Comparison of ENCODE assay signal across 5 fruit fly cellular contexts in genomic region chr2L:837989-838388, dm6.
TF ChIP-seq lines count a peak whose summit lies in the region.

No protein-coding gene starts in this region.

- TF ChIP-seq CTCF in whole organism, embryonic (GFP tag; optimal IDR thresholded peaks at IDR 0.05; lab: Kevin White, UChicago): no peak

TF ChIP-seq in whole organism, 6 proteins besides CTCF, POLR2A, EP300 and RAD21:
- TF ChIP-seq EcR (GFP tag; optimal IDR thresholded peaks at IDR 0.05; lab: Kevin White, UChicago) (no peak), psq (optimal IDR thresholded peaks at IDR 0.05; lab: Kevin White, UChicago) (no peak), pan (optimal IDR thresholded peaks at IDR 0.05; lab: Kevin White, UChicago) (peak; percentile 56)

TF ChIP-seq in whole organism, embryonic, 481 proteins besides CTCF, POLR2A, EP300 and RAD21 (continues in another document):
- TF ChIP-seq CG3407 (GFP tag; optimal IDR thresholded peaks at IDR 0.05; lab: Kevin White, UChicago): peak; percentile 14
- peak; percentile 79 for TF ChIP-seq row (GFP tag; IDR thresholded peaks at IDR 0.05; lab: Robert Waterston, UW)
- TF ChIP-seq D19B (GFP tag; optimal IDR thresholded peaks at IDR 0.05; lab: Kevin White, UChicago): peak; percentile 41
- TF ChIP-seq E2f2 (GFP tag; IDR thresholded peaks at IDR 0.05; lab: Robert Waterston, UW): peak; percentile 39; the same call in 1 of the 2 replicates
- TF ChIP-seq CG8089 (GFP tag; optimal IDR thresholded peaks at IDR 0.05; lab: Kevin White, UChicago): peak; percentile 11
- no peak for TF ChIP-seq prd (optimal IDR thresholded peaks at IDR 0.05; lab: Kevin White, UChicago)
- peak; percentile 29; the same call in 1 of the 3 replicates for TF ChIP-seq prd (GFP tag; IDR thresholded peaks at IDR 0.05; lab: Robert Waterston, UW)
- TF ChIP-seq dysf (GFP tag; IDR thresholded peaks at IDR 0.05; lab: Robert Waterston, UW): 0 out of 3 replicates have a peak, but pooled peaks have one; percentile 13
- TF ChIP-seq CG5180 (GFP tag; optimal IDR thresholded peaks at IDR 0.05; lab: Kevin White, UChicago): no peak
- peak; percentile 18 for TF ChIP-seq CG2202 (tag; optimal IDR thresholded peaks at IDR 0.05; lab: Kevin White, UChicago)
- no peak for TF ChIP-seq Hr51 (GFP tag; optimal IDR thresholded peaks at IDR 0.05; lab: Kevin White, UChicago)
- TF ChIP-seq ranshi (GFP tag; IDR thresholded peaks at IDR 0.05; lab: Robert Waterston, UW): peak; percentile 40; the same call in 1 of the 2 replicates
- no peak for TF ChIP-seq CG13424 (tag; optimal IDR thresholded peaks at IDR 0.05; lab: Kevin White, UChicago)
- no peak for TF ChIP-seq Gug (GFP tag; IDR thresholded peaks at IDR 0.05; lab: Robert Waterston, UW)
- peak; percentile 73 for TF ChIP-seq Xbp1 (GFP tag; optimal IDR thresholded peaks at IDR 0.05; lab: Kevin White, UChicago)
- no peak for TF ChIP-seq psq (GFP tag; optimal IDR thresholded peaks at IDR 0.05; lab: Kevin White, UChicago)
- peak; percentile 6 for TF ChIP-seq Blimp-1 (GFP tag; optimal IDR thresholded peaks at IDR 0.05; lab: Kevin White, UChicago)
- no peak for TF ChIP-seq CG10431 (GFP tag; optimal IDR thresholded peaks at IDR 0.05; lab: Kevin White, UChicago)
- TF ChIP-seq tup (GFP tag; optimal IDR thresholded peaks at IDR 0.05; lab: Kevin White, UChicago): peak; percentile 30
- no peak for TF ChIP-seq da (GFP tag; optimal IDR thresholded peaks at IDR 0.05; lab: Kevin White, UChicago)
- peak; percentile 4 for TF ChIP-seq pnt (GFP tag; optimal IDR thresholded peaks at IDR 0.05; lab: Kevin White, UChicago)
- TF ChIP-seq CG31365 (tag; optimal IDR thresholded peaks at IDR 0.05; lab: Kevin White, UChicago): no peak

TF ChIP-seq in whole organism, prepupa, 60 proteins besides CTCF, POLR2A, EP300 and RAD21 (continues in another document):
- TF ChIP-seq spab (GFP tag; optimal IDR thresholded peaks at IDR 0.05; lab: Kevin White, UChicago) (no peak), topi (GFP tag; optimal IDR thresholded peaks at IDR 0.05; lab: Kevin White, UChicago) (no peak), Sox15 (GFP tag; optimal IDR thresholded peaks at IDR 0.05; lab: Kevin White, UChicago) (no peak), achi (GFP tag; optimal IDR thresholded peaks at IDR 0.05; lab: Kevin White, UChicago) (peak; percentile 66), CG32006 (GFP tag; optimal IDR thresholded peaks at IDR 0.05; lab: Kevin White, UChicago) (peak; percentile 92), Eip75B (GFP tag; optimal IDR thresholded peaks at IDR 0.05; lab: Kevin White, UChicago) (peak; percentile 88), CG34406 (GFP tag; optimal IDR thresholded peaks at IDR 0.05; lab: Kevin White, UChicago) (no peak), OdsH (GFP tag; optimal IDR thresholded peaks at IDR 0.05; lab: Kevin White, UChicago) (no peak), CG6163 (GFP tag; IDR thresholded peaks at IDR 0.05; lab: Robert Waterston, UW) (peak; percentile 83), CG6808 (GFP tag; optimal IDR thresholded peaks at IDR 0.05; lab: Kevin White, UChicago) (peak; percentile 33), vri (GFP tag; optimal IDR thresholded peaks at IDR 0.05; lab: Kevin White, UChicago) (peak; percentile 14), eg (GFP tag; IDR thresholded peaks at IDR 0.05; lab: Robert Waterston, UW) (peak; percentile 93), Met (GFP tag; optimal IDR thresholded peaks at IDR 0.05; lab: Kevin White, UChicago) (no peak), net (GFP tag; optimal IDR thresholded peaks at IDR 0.05; lab: Kevin White, UChicago) (peak; percentile 77), Gug (GFP tag; IDR thresholded peaks at IDR 0.05; lab: Robert Waterston, UW) (peak; percentile 72), CG1621 (tag; optimal IDR thresholded peaks at IDR 0.05; lab: Kevin White, UChicago) (peak; percentile 53), fd85E (GFP tag; optimal IDR thresholded peaks at IDR 0.05; lab: Kevin White, UChicago) (no peak), Hr4 (GFP tag; optimal IDR thresholded peaks at IDR 0.05; lab: Kevin White, UChicago) (no peak), Sox102F (GFP tag; optimal IDR thresholded peaks at IDR 0.05; lab: Kevin White, UChicago) (no peak), Ets21C (GFP tag; optimal IDR thresholded peaks at IDR 0.05; lab: Kevin White, UChicago) (peak; percentile 28), Sox14 (GFP tag; optimal IDR thresholded peaks at IDR 0.05; lab: Kevin White, UChicago) (peak; percentile 88), ss (GFP tag; optimal IDR thresholded peaks at IDR 0.05; lab: Kevin White, UChicago) (peak; percentile 18 to 54), dsx (GFP tag; optimal IDR thresholded peaks at IDR 0.05; lab: Kevin White, UChicago; ENCODE audit: poor library complexity, severe bottlenecking) (peak; percentile 33)

TF ChIP-seq in whole organism, pupa, 21 proteins besides CTCF, POLR2A, EP300 and RAD21:
- peak; percentile 77 for TF ChIP-seq CG32121 (GFP tag; IDR thresholded peaks at IDR 0.05; lab: Robert Waterston, UW)
- no peak for TF ChIP-seq CG8159 (tag; optimal IDR thresholded peaks at IDR 0.05; lab: Kevin White, UChicago)
- peak; percentile 92 for TF ChIP-seq fd96Ca (GFP tag; IDR thresholded peaks at IDR 0.05; lab: Robert Waterston, UW)
- TF ChIP-seq CG15710 (tag; optimal IDR thresholded peaks at IDR 0.05; lab: Kevin White, UChicago): peak; percentile 84
- peak; percentile 54 for TF ChIP-seq CG17806 (tag; optimal IDR thresholded peaks at IDR 0.05; lab: Kevin White, UChicago)
- no peak for TF ChIP-seq CG13204 (GFP tag; optimal IDR thresholded peaks at IDR 0.05; lab: Kevin White, UChicago)
- TF ChIP-seq EcR (GFP tag; optimal IDR thresholded peaks at IDR 0.05; lab: Kevin White, UChicago): no peak
- TF ChIP-seq CG14655 (GFP tag; optimal IDR thresholded peaks at IDR 0.05; lab: Kevin White, UChicago): peak; percentile 89
- TF ChIP-seq rn (GFP tag; IDR thresholded peaks at IDR 0.05; lab: Robert Waterston, UW): peak; percentile 57
- TF ChIP-seq CG8301 (tag; optimal IDR thresholded peaks at IDR 0.05; lab: Kevin White, UChicago): peak; percentile 88
- TF ChIP-seq CG12605 (GFP tag; IDR thresholded peaks at IDR 0.05; lab: Robert Waterston, UW): peak; percentile 74
- peak; percentile 44 for TF ChIP-seq CG34367 (tag; optimal IDR thresholded peaks at IDR 0.05; lab: Kevin White, UChicago)
- TF ChIP-seq Snoo (tag; optimal IDR thresholded peaks at IDR 0.05; lab: Kevin White, UChicago): peak; percentile 5
- TF ChIP-seq Pif1A (GFP tag; optimal IDR thresholded peaks at IDR 0.05; lab: Kevin White, UChicago): no peak
- TF ChIP-seq Ets98B (GFP tag; IDR thresholded peaks at IDR 0.05; lab: Robert Waterston, UW): peak; percentile 84
- TF ChIP-seq Pif1B (GFP tag; optimal IDR thresholded peaks at IDR 0.05; lab: Kevin White, UChicago): no peak
- peak; percentile 87 for TF ChIP-seq CG4496 (GFP tag; IDR thresholded peaks at IDR 0.05; lab: Robert Waterston, UW)
- TF ChIP-seq gl (tag; optimal IDR thresholded peaks at IDR 0.05; lab: Kevin White, UChicago): no peak
- no peak for TF ChIP-seq D1 (tag; optimal IDR thresholded peaks at IDR 0.05; lab: Kevin White, UChicago)
- peak; percentile 75 for TF ChIP-seq CG9948 (tag; optimal IDR thresholded peaks at IDR 0.05; lab: Kevin White, UChicago)
- TF ChIP-seq CG10348 (GFP tag; IDR thresholded peaks at IDR 0.05; lab: Robert Waterston, UW): peak; percentile 83

TF ChIP-seq in whole organism, wandering third instar larva, 38 proteins besides CTCF, POLR2A, EP300 and RAD21 (continues in another document):
- TF ChIP-seq HLH106 (tag; optimal IDR thresholded peaks at IDR 0.05; lab: Kevin White, UChicago) (no peak), N (GFP tag; optimal IDR thresholded peaks at IDR 0.05; lab: Kevin White, UChicago) (no peak), dmrt93B (GFP tag; optimal IDR thresholded peaks at IDR 0.05; lab: Kevin White, UChicago) (no peak), Dif (GFP tag; optimal IDR thresholded peaks at IDR 0.05; lab: Kevin White, UChicago; ENCODE audit: partially characterized antibody) (no peak), ey (GFP tag; optimal IDR thresholded peaks at IDR 0.05; lab: Kevin White, UChicago) (no peak), br (GFP tag; optimal IDR thresholded peaks at IDR 0.05; lab: Kevin White, UChicago) (peak; percentile 35), usp (GFP tag; optimal IDR thresholded peaks at IDR 0.05; lab: Kevin White, UChicago) (no peak), dl (GFP tag; optimal IDR thresholded peaks at IDR 0.05; lab: Kevin White, UChicago; ENCODE audit: insufficient read depth in 1 of 2, partially characterized antibody in 2 of 2) (no peak), tai (GFP tag; optimal IDR thresholded peaks at IDR 0.05; lab: Kevin White, UChicago) (no peak), Hr83 (GFP tag; optimal IDR thresholded peaks at IDR 0.05; lab: Kevin White, UChicago; ENCODE audit: poor library complexity, severe bottlenecking) (no peak), dsf (GFP tag; optimal IDR thresholded peaks at IDR 0.05; lab: Kevin White, UChicago; ENCODE audit: borderline replicate concordance) (no peak), OdsH (GFP tag; optimal IDR thresholded peaks at IDR 0.05; lab: Kevin White, UChicago) (peak; percentile 48), Hnf4 (GFP tag; optimal IDR thresholded peaks at IDR 0.05; lab: Kevin White, UChicago) (no peak), Vsx2 (GFP tag; optimal IDR thresholded peaks at IDR 0.05; lab: Kevin White, UChicago; ENCODE audit: partially characterized antibody) (no peak), h (GFP tag; optimal IDR thresholded peaks at IDR 0.05; lab: Kevin White, UChicago) (no peak), CG32264 (GFP tag; optimal IDR thresholded peaks at IDR 0.05; lab: Kevin White, UChicago) (no peak), sage (GFP tag; optimal IDR thresholded peaks at IDR 0.05; lab: Kevin White, UChicago) (no peak), Dfd (GFP tag; optimal IDR thresholded peaks at IDR 0.05; lab: Kevin White, UChicago) (no peak), fru (GFP tag; optimal IDR thresholded peaks at IDR 0.05; lab: Kevin White, UChicago) (peak; percentile 46), lola (GFP tag; optimal IDR thresholded peaks at IDR 0.05; lab: Kevin White, UChicago) (no peak), woc (GFP tag; optimal IDR thresholded peaks at IDR 0.05; lab: Kevin White, UChicago) (no peak), brk (GFP tag; optimal IDR thresholded peaks at IDR 0.05; lab: Kevin White, UChicago) (no peak), Abd-B (GFP tag; optimal IDR thresholded peaks at IDR 0.05; lab: Kevin White, UChicago) (no peak), psq (GFP tag; optimal IDR thresholded peaks at IDR 0.05; lab: Kevin White, UChicago) (peak; percentile 24), Hr78 (GFP tag; optimal IDR thresholded peaks at IDR 0.05; lab: Kevin White, UChicago) (no peak), Sp1 (GFP tag; optimal IDR thresholded peaks at IDR 0.05; lab: Kevin White, UChicago) (peak; percentile 7), rgr (GFP tag; optimal IDR thresholded peaks at IDR 0.05; lab: Kevin White, UChicago) (peak; percentile 4), Mio (GFP tag; optimal IDR thresholded peaks at IDR 0.05; lab: Kevin White, UChicago) (no peak), foxo (GFP tag; optimal IDR thresholded peaks at IDR 0.05; lab: Kevin White, UChicago) (peak in 1 of 2 experiments; percentile 23), GATAd (GFP tag; optimal IDR thresholded peaks at IDR 0.05; lab: Kevin White, UChicago) (no peak), jim (GFP tag; optimal IDR thresholded peaks at IDR 0.05; lab: Kevin White, UChicago) (no peak), Myc (optimal IDR thresholded peaks at IDR 0.05; lab: Kevin White, UChicago) (no peak)
